Worm (Caenorhabditis elegans): Measurements from ENCODE around the gene his-6.

- TF ChIP-seq nhr-11 (tag; optimal IDR thresholded peaks at IDR 0.05) (no peak), nfya-1 (tag; optimal IDR thresholded peaks at IDR 0.05) (no peak), C08G9.2 (tag; optimal IDR thresholded peaks at IDR 0.05) (no peak), madf-2 (tag; optimal IDR thresholded peaks at IDR 0.05) (no peak), unc-42 (tag; optimal IDR thresholded peaks at IDR 0.05) (no peak), pha-2 (tag; optimal IDR thresholded peaks at IDR 0.05) (no peak), ama-1 (optimal IDR thresholded peaks at IDR 0.05) (no peak), rnt-1 (tag; optimal IDR thresholded peaks at IDR 0.05) (no peak), mec-3 (tag; optimal IDR thresholded peaks at IDR 0.05; ENCODE audit: borderline replicate concordance) (no peak), ztf-16 (tag; optimal IDR thresholded peaks at IDR 0.05) (no peak), ceh-19 (GFP tag; optimal IDR thresholded peaks at IDR 0.05) (no peak), dmd-4 (tag; optimal IDR thresholded peaks at IDR 0.05; ENCODE audit: borderline replicate concordance) (no peak)
Measured at ce11 chrV:8513361-8513760, 21.4 kb downstream of the his-6 start, which contains the start of gene F45F2.9.
